Worm (Caenorhabditis elegans) whole organism, L2 larva: ENCODE data around the gene slc-17.8.

Source experiments
- aly-2 ChIP-seq: fragments of 150-350 bp; optimal IDR thresholded peaks from 2 replicates; lab custom pipeline; 2014; ENCODE audit warnings: missing biosample characterization, missing genetic modification characterization
- blmp-1 ChIP-seq: sonication (generic microtip); optimal IDR thresholded peaks from 2 replicates; lab custom pipeline; 2017; ENCODE audit warnings: missing genetic modification characterization, mild to moderate bottlenecking, missing compliant biosample characterization, antibody characterized with exemption, moderate library complexity; ENCODE audit not compliant: insufficient read depth
- elt-3 ChIP-seq: sonication (generic microtip); optimal IDR thresholded peaks from 2 replicates; lab custom pipeline; 2017; ENCODE audit warnings: missing biosample characterization, missing genetic modification characterization
- fos-1 ChIP-seq: fragments of 150-350 bp; optimal IDR thresholded peaks from 2 replicates; lab custom pipeline; 2014; ENCODE audit warnings: missing biosample characterization, missing genetic modification characterization
- gmeb-1 ChIP-seq: fragments of 150-350 bp; optimal IDR thresholded peaks from 2 replicates; lab custom pipeline; 2014; ENCODE audit warnings: missing biosample characterization, missing genetic modification characterization
- mdl-1 ChIP-seq, 2 experiments: fragments of 150-350 bp in 1 of 2; sonication (generic microtip) in 1 of 2; optimal IDR thresholded peaks; 2 replicates each; lab custom pipeline; 2017; ENCODE audit warnings: missing biosample characterization in 2 of 2, missing genetic modification characterization in 2 of 2
- nhr-11 ChIP-seq: fragments of 150-350 bp; optimal IDR thresholded peaks from 2 replicates; lab custom pipeline; 2014; ENCODE audit warnings: missing biosample characterization, missing genetic modification characterization
- nhr-23 ChIP-seq: fragments of 150-350 bp; optimal IDR thresholded peaks from 2 replicates; lab custom pipeline; 2014; ENCODE audit warnings: missing biosample characterization, missing genetic modification reagents, missing genetic modification characterization
- nhr-25 ChIP-seq: fragments of 150-350 bp; sonication (generic microtip); optimal IDR thresholded peaks from 3 replicates; lab custom pipeline; 2014; ENCODE audit warnings: missing biosample characterization, missing genetic modification characterization
- nhr-77 ChIP-seq: fragments of 150-350 bp; optimal IDR thresholded peaks from 2 replicates; lab custom pipeline; 2014; ENCODE audit warnings: missing biosample characterization, missing genetic modification characterization
- snpc-4 ChIP-seq: fragments of 150-350 bp; optimal IDR thresholded peaks from 2 replicates; lab custom pipeline; 2014; ENCODE audit warnings: missing biosample characterization, missing genetic modification characterization
- unc-39 ChIP-seq: fragments of 150-350 bp; optimal IDR thresholded peaks from 2 replicates; lab custom pipeline; 2014; ENCODE audit warnings: missing biosample characterization, missing genetic modification characterization
- unc-62 ChIP-seq: fragments of 150-350 bp; optimal IDR thresholded peaks from 2 replicates; lab custom pipeline; 2014; ENCODE audit warnings: missing biosample characterization, missing genetic modification reagents, missing genetic modification characterization
- zag-1 ChIP-seq: fragments of 150-350 bp; optimal IDR thresholded peaks from 2 replicates; lab custom pipeline; 2014; ENCODE audit warnings: missing biosample characterization, missing genetic modification characterization

- TF ChIP-seq nhr-11 (tag; lab: Kevin White, UChicago) = no peak
- TF ChIP-seq blmp-1 = no peak
- TF ChIP-seq zag-1 = no peak
- TF ChIP-seq mdl-1 (tag; optimal IDR thresholded peaks at IDR 0.05; lab: Kevin White, UChicago) = no peak
- no peak for TF ChIP-seq nhr-23 (tag; lab: Kevin White, UChicago)
- TF ChIP-seq unc-62 = no peak
- TF ChIP-seq nhr-77 (tag; lab: Kevin White, UChicago) = no peak
- no peak for TF ChIP-seq gmeb-1
- TF ChIP-seq snpc-4 (tag; lab: Kevin White, UChicago) = no peak
- TF ChIP-seq fos-1 (tag; lab: Kevin White, UChicago) = no peak
- no peak for TF ChIP-seq elt-3
- no peak for TF ChIP-seq unc-39 (tag; lab: Kevin White, UChicago)
- no peak for TF ChIP-seq aly-2 (tag; lab: Kevin White, UChicago)
- no peak for TF ChIP-seq nhr-25 (tag; lab: Kevin White, UChicago)
Measured at ce11 chrV:8494260-8494939, 51.0 kb downstream of the slc-17.8 start, which contains the start of gene pxn-1.
